Fruit fly (Drosophila melanogaster): ENCODE data around the gene Hsc70-3.
A peak's percentile ranks its signal among the peaks of the same experiment; 100 is the strongest.

Hsc70-3 gene

dm6 chrX:11805066-11805766 lies 1.7 kb downstream of the Hsc70-3 start (continued):
- TF ChIP-seq abd-A (tag; optimal IDR thresholded peaks at IDR 0.05) (peak; percentile 75), fd3F (GFP tag; optimal IDR thresholded peaks at IDR 0.05) (no peak), Ssrp (tag; optimal IDR thresholded peaks at IDR 0.05) (peak; percentile 2), sqz (GFP tag; optimal IDR thresholded peaks at IDR 0.05) (peak; percentile 45), CG17359 (tag; optimal IDR thresholded peaks at IDR 0.05) (peak; percentile 5)

dm6 chrX:11799931-11800330 lies 7.0 kb downstream of the Hsc70-3 start:
- no peak for TF ChIP-seq CG3163 (GFP tag; optimal IDR thresholded peaks at IDR 0.05)
- peak; percentile 19 for TF ChIP-seq kni (GFP tag; optimal IDR thresholded peaks at IDR 0.05)
- TF ChIP-seq stwl (tag; optimal IDR thresholded peaks at IDR 0.05) = peak; percentile 14
- TF ChIP-seq CG14014 (GFP tag; IDR thresholded peaks at IDR 0.05) = no peak
- no peak for TF ChIP-seq ham (GFP tag; IDR thresholded peaks at IDR 0.05)
- peak; percentile 16; the same call in 1 of the 2 replicates for TF ChIP-seq ara (GFP tag; IDR thresholded peaks at IDR 0.05)
- 0 out of 2 replicates have a peak, but pooled peaks have one; percentile 7 for TF ChIP-seq Drgx (GFP tag; IDR thresholded peaks at IDR 0.05)
- no peak for TF ChIP-seq CG10274 (GFP tag; optimal IDR thresholded peaks at IDR 0.05)
- TF ChIP-seq CG4360 (GFP tag; IDR thresholded peaks at IDR 0.05) = peak; percentile 65
- peak; percentile 49; the same call in 1 of the 3 replicates for TF ChIP-seq CG2199 (GFP tag; IDR thresholded peaks at IDR 0.05)
- TF ChIP-seq zfh1 (GFP tag; IDR thresholded peaks at IDR 0.05) = peak; percentile 55; the same call in 1 of the 3 replicates
- peak; percentile 9 for TF ChIP-seq gfzf (GFP tag; optimal IDR thresholded peaks at IDR 0.05)
- TF ChIP-seq Nf-YB (GFP tag; optimal IDR thresholded peaks at IDR 0.05) = no peak
- TF ChIP-seq CG13424 (tag; optimal IDR thresholded peaks at IDR 0.05) = no peak
- no peak for TF ChIP-seq CG6254 (GFP tag; optimal IDR thresholded peaks at IDR 0.05)
- peak; percentile 86 for TF ChIP-seq zf30C (GFP tag; optimal IDR thresholded peaks at IDR 0.05)
- no peak for TF ChIP-seq fu2 (GFP tag; optimal IDR thresholded peaks at IDR 0.05)
- TF ChIP-seq chinmo (GFP tag; IDR thresholded peaks at IDR 0.05; ENCODE audit: partially characterized antibody) = no peak
- TF ChIP-seq HmgD (GFP tag; optimal IDR thresholded peaks at IDR 0.05) = peak; percentile 36
- TF ChIP-seq phol (tag; optimal IDR thresholded peaks at IDR 0.05) = peak; percentile 21
- TF ChIP-seq lbe (GFP tag; optimal IDR thresholded peaks at IDR 0.05) = no peak
- TF ChIP-seq CG2875 (GFP tag; optimal IDR thresholded peaks at IDR 0.05) = no peak
- no peak for TF ChIP-seq HHEX (GFP tag; optimal IDR thresholded peaks at IDR 0.05)
- TF ChIP-seq pzg (GFP tag; optimal IDR thresholded peaks at IDR 0.05) = no peak
- no peak for TF ChIP-seq Dad (GFP tag; optimal IDR thresholded peaks at IDR 0.05)
- peak; percentile 94 for TF ChIP-seq CG31365 (tag; optimal IDR thresholded peaks at IDR 0.05)
- no peak for TF ChIP-seq CG14667 (GFP tag; IDR thresholded peaks at IDR 0.05)
- no peak for TF ChIP-seq schlank (tag; optimal IDR thresholded peaks at IDR 0.05)
- TF ChIP-seq danr (GFP tag; IDR thresholded peaks at IDR 0.05) = no peak
- peak; percentile 72 for TF ChIP-seq cg (GFP tag; optimal IDR thresholded peaks at IDR 0.05)
- TF ChIP-seq CG15073 (GFP tag; optimal IDR thresholded peaks at IDR 0.05) = no peak
- no peak for TF ChIP-seq CG34422 (GFP tag; IDR thresholded peaks at IDR 0.05)
- TF ChIP-seq CG2712 (tag; optimal IDR thresholded peaks at IDR 0.05) = no peak
- TF ChIP-seq CG2678 (tag; optimal IDR thresholded peaks at IDR 0.05) = no peak
- TF ChIP-seq CG18262 (tag; optimal IDR thresholded peaks at IDR 0.05) = peak; percentile 9
- peak; percentile 15; the same call in 1 of the 2 replicates for TF ChIP-seq CG14441 (GFP tag; IDR thresholded peaks at IDR 0.05)
- peak in 1 of 2 experiments; percentile 0 for TF ChIP-seq chif (GFP tag; optimal IDR thresholded peaks at IDR 0.05)
- no peak for TF ChIP-seq Dll (GFP tag; IDR thresholded peaks at IDR 0.05; ENCODE audit: partially characterized antibody)
- peak; percentile 19 for TF ChIP-seq CG8478 (optimal IDR thresholded peaks at IDR 0.05)
- peak; percentile 28 for TF ChIP-seq CG14710 (tag; optimal IDR thresholded peaks at IDR 0.05)
- TF ChIP-seq gem (tag; optimal IDR thresholded peaks at IDR 0.05) = peak; percentile 11
- TF ChIP-seq CG7963 (GFP tag; IDR thresholded peaks at IDR 0.05; ENCODE audit: partially characterized antibody) = no peak
